Fruit fly (Drosophila melanogaster) whole organism, adult: Measurements from ENCODE around the gene Cyp4ac1.

Source experiments
- CG11617 ChIP-seq: fragments of 200-800 bp; sonication (Bioruptor generic); optimal IDR thresholded peaks from 2 replicates; lab custom pipeline; 2017; ENCODE audit warnings: mild to moderate bottlenecking, missing biosample characterization, missing genetic modification reagents, missing genetic modification characterization
- CG12768 ChIP-seq: fragments of 200-800 bp; sonication (Bioruptor generic); optimal IDR thresholded peaks from 2 replicates; lab custom pipeline; 2017; ENCODE audit warnings: missing biosample characterization, missing genetic modification characterization, mild to moderate bottlenecking, moderate library complexity, missing genetic modification reagents
- CG14711 ChIP-seq: fragments of 200-800 bp; sonication (Bioruptor generic); optimal IDR thresholded peaks from 2 replicates; lab custom pipeline; 2018; ENCODE audit warnings: missing biosample characterization, mild to moderate bottlenecking, missing genetic modification characterization, moderate library complexity
- CG1620 ChIP-seq: fragments of 200-800 bp; sonication (Bioruptor generic); optimal IDR thresholded peaks from 2 replicates; lab custom pipeline; 2016; ENCODE audit warnings: missing biosample characterization, missing genetic modification characterization
- CG33017 ChIP-seq: fragments of 200-800 bp; sonication (Bioruptor generic); optimal IDR thresholded peaks from 2 replicates; lab custom pipeline; 2018; ENCODE audit warnings: missing biosample characterization, mild to moderate bottlenecking, missing genetic modification characterization, moderate library complexity
- CG5204 ChIP-seq: fragments of 200-800 bp; sonication (Bioruptor generic); optimal IDR thresholded peaks from 2 replicates; lab custom pipeline; 2016; ENCODE audit warnings: missing biosample characterization, missing genetic modification characterization
- CG7045 ChIP-seq: fragments of 200-800 bp; sonication (Bioruptor generic); optimal IDR thresholded peaks from 2 replicates; lab custom pipeline; 2017; ENCODE audit warnings: missing biosample characterization, mild to moderate bottlenecking, missing genetic modification characterization
- CG7101 ChIP-seq: fragments of 200-800 bp; sonication (Bioruptor generic); optimal IDR thresholded peaks from 2 replicates; lab custom pipeline; 2018; ENCODE audit warnings: missing biosample characterization, mild to moderate bottlenecking, missing genetic modification characterization, moderate library complexity
- Clk ChIP-seq: fragments of 200-800 bp; sonication (Bioruptor generic); optimal IDR thresholded peaks from 2 replicates; lab custom pipeline; 2017; ENCODE audit warnings: missing biosample characterization, missing genetic modification characterization
- Crg-1 ChIP-seq: fragments of 200-800 bp; sonication (Bioruptor generic); optimal IDR thresholded peaks from 2 replicates; lab custom pipeline; 2016; ENCODE audit warnings: missing biosample characterization, missing genetic modification characterization
- Hr96 ChIP-seq: fragments of 200-800 bp; sonication (Bioruptor generic); optimal IDR thresholded peaks from 2 replicates; lab custom pipeline; 2016; ENCODE audit warnings: missing biosample characterization, missing genetic modification characterization
- Mnt ChIP-seq: fragments of 200-800 bp; sonication (Bioruptor generic); optimal IDR thresholded peaks from 2 replicates; lab custom pipeline; 2016; ENCODE audit warnings: missing biosample characterization, mild to moderate bottlenecking, missing genetic modification characterization
- bab1 ChIP-seq: fragments of 200-800 bp; sonication (Bioruptor generic); optimal IDR thresholded peaks from 3 replicates; lab custom pipeline; 2019; ENCODE audit warnings: missing biosample characterization, mild to moderate bottlenecking, missing genetic modification characterization, moderate library complexity
- cic ChIP-seq: fragments of 200-800 bp; sonication (Bioruptor generic); optimal IDR thresholded peaks from 2 replicates; lab custom pipeline; 2017; ENCODE audit warnings: missing biosample characterization, mild to moderate bottlenecking, missing genetic modification characterization, moderate library complexity
- cnc ChIP-seq, 2 experiments: fragments of >200 bp; optimal IDR thresholded peaks; 2 replicates each; lab custom pipeline; 2017
- kay ChIP-seq: fragments of 200-800 bp; sonication (Bioruptor generic); peaks from one replicate; lab custom pipeline; 2016; ENCODE audit warnings: missing biosample characterization, missing genetic modification characterization, borderline replicate concordance
- ovo ChIP-seq: fragments of 200-800 bp; sonication (Bioruptor generic); optimal IDR thresholded peaks from 2 replicates; lab custom pipeline; 2016; ENCODE audit warnings: missing biosample characterization, missing genetic modification characterization
- pad ChIP-seq: fragments of 200-800 bp; sonication (Bioruptor generic); optimal IDR thresholded peaks from 3 replicates; lab custom pipeline; 2017; ENCODE audit warnings: missing biosample characterization, missing genetic modification characterization, mild to moderate bottlenecking, moderate library complexity, missing genetic modification reagents
- tj ChIP-seq: fragments of 200-800 bp; sonication (Bioruptor generic); optimal IDR thresholded peaks from 3 replicates; lab custom pipeline; 2017; ENCODE audit warnings: missing biosample characterization, mild to moderate bottlenecking, missing genetic modification characterization, moderate library complexity
- toe ChIP-seq: fragments of 200-800 bp; sonication (Bioruptor generic); optimal IDR thresholded peaks from 2 replicates; lab custom pipeline; 2016; ENCODE audit warnings: missing biosample characterization, missing genetic modification characterization

The Cyp4ac1 gene

dm6 chr2L:5306373-5306997 lies 42.7 kb downstream of the Cyp4ac1 start:
- no peak for TF ChIP-seq CG5204 (GFP tag; lab: Kevin White, UChicago)
- peak; percentile 33 for TF ChIP-seq Hr96 (GFP tag; lab: Kevin White, UChicago)
- TF ChIP-seq cnc (optimal IDR thresholded peaks at IDR 0.05; lab: Kevin White, UChicago), result peak in 1 of 2 experiments; percentile 14
- peak; percentile 42 for TF ChIP-seq CG7101 (tag; lab: Kevin White, UChicago)
- peak; percentile 66 for TF ChIP-seq CG33017 (tag; lab: Kevin White, UChicago)
- peak; percentile 43 for TF ChIP-seq toe
- peak; percentile 22 for TF ChIP-seq CG1620 (GFP tag; lab: Kevin White, UChicago)
- peak; percentile 84 for TF ChIP-seq CG12768
- TF ChIP-seq pad (GFP tag; lab: Kevin White, UChicago), result peak; percentile 50
- TF ChIP-seq ovo (GFP tag; lab: Kevin White, UChicago), result peak; percentile 2
- no peak for TF ChIP-seq Crg-1 (GFP tag; lab: Kevin White, UChicago)
- peak; percentile 98 for TF ChIP-seq kay
- TF ChIP-seq CG7045 (GFP tag; lab: Kevin White, UChicago), result peak; percentile 49
- peak; percentile 21 for TF ChIP-seq CG14711 (tag; lab: Kevin White, UChicago)
- peak; percentile 98 for TF ChIP-seq cic (GFP tag; lab: Kevin White, UChicago)
- TF ChIP-seq Mnt, result peak; percentile 95
- peak; percentile 51 for TF ChIP-seq tj (GFP tag; lab: Kevin White, UChicago)
- TF ChIP-seq Clk, result peak; percentile 58
- TF ChIP-seq CG11617 (GFP tag; lab: Kevin White, UChicago), result peak; percentile 47
- TF ChIP-seq bab1 (GFP tag; lab: Kevin White, UChicago), result no peak

- TF ChIP-seq toe (no peak), cnc (optimal IDR thresholded peaks at IDR 0.05; lab: Kevin White, UChicago) (no peak), Mnt (no peak), Hr96 (GFP tag; lab: Kevin White, UChicago) (no peak), bab1 (GFP tag; lab: Kevin White, UChicago) (no peak), CG14711 (tag; lab: Kevin White, UChicago) (no peak), tj (GFP tag; lab: Kevin White, UChicago) (no peak), CG5204 (GFP tag; lab: Kevin White, UChicago) (no peak)
Observed at dm6 chr2L:5309369-5309768, 45.6 kb downstream of the Cyp4ac1 start.

DNA sequence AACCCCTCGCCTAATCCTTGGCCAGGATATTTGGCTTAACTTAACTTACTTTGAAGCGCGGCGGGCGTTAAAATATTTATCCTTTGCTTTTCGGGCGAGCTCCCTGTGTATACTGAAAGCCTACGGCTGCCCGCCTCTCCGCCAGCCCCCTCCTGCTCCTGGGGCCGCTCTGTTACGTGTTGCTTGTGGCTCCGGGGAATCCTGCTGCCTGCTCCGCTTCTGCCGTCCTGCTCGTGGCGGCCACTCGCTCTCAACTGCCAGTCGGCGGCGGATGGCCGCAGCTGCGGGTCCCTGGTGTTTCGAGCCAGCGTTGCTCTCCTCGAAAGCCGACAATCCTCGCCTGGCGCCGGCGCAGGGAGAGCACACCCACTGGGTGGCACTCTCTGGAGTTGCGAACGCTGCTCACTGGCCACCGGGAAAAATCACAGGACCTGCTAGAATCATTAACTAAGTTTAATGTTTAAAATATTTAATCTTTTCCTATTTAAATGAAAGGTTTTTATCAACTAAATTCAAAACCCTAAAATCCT lies 50.9 kb downstream of the Cyp4ac1 start, which contains the start of gene CG14024:
TSS of gene CG14024 (minus strand) at position 266 of the 530 bp plus-strand sequence.
- TF ChIP-seq Hr96 (GFP tag; lab: Kevin White, UChicago) (no peak), tj (GFP tag; lab: Kevin White, UChicago) (no peak), CG11617 (GFP tag; lab: Kevin White, UChicago) (no peak), CG33017 (tag; lab: Kevin White, UChicago) (no peak), Clk (no peak), Mnt (no peak), cnc (optimal IDR thresholded peaks at IDR 0.05; lab: Kevin White, UChicago) (no peak), ovo (GFP tag; lab: Kevin White, UChicago) (no peak), kay (no peak), toe (no peak), CG5204 (GFP tag; lab: Kevin White, UChicago) (no peak), Crg-1 (GFP tag; lab: Kevin White, UChicago) (no peak), CG14711 (tag; lab: Kevin White, UChicago) (no peak)
